Fruit fly (Drosophila melanogaster): ENCODE measurements around the gene CG4293.

The CG4293 gene

DNA sequence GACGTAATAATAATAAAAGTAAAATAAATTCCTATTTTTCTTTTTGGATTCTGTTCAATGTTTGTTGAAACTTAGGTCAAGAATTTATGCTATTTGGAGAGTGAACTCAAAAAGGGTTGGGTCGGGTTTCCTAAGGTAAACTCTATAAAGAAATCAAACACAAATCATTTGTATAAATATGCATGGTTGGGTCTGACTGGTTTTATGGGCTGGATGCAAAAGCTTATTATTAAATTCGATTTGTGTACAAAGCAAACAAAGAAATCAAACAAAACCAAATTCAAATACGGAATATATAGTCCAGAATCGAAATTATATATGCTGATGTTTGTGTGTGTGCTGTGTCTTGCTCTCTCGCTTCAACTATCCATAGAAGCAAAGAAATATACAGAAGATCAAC lies 14.4 kb downstream of the CG4293 start:
- TF ChIP-seq toe (GFP tag; optimal IDR thresholded peaks at IDR 0.05) (no peak), CG14711 (tag; optimal IDR thresholded peaks at IDR 0.05) (no peak), tj (GFP tag; optimal IDR thresholded peaks at IDR 0.05) (no peak), pad (GFP tag; optimal IDR thresholded peaks at IDR 0.05) (no peak), kay (GFP tag; ENCODE audit: borderline replicate concordance) (no peak), bab1 (GFP tag; optimal IDR thresholded peaks at IDR 0.05) (no peak), Mnt (GFP tag; optimal IDR thresholded peaks at IDR 0.05) (no peak), Hr96 (GFP tag; optimal IDR thresholded peaks at IDR 0.05) (no peak), CG12768 (GFP tag; optimal IDR thresholded peaks at IDR 0.05) (no peak), ovo (GFP tag; optimal IDR thresholded peaks at IDR 0.05) (no peak)

DNA sequence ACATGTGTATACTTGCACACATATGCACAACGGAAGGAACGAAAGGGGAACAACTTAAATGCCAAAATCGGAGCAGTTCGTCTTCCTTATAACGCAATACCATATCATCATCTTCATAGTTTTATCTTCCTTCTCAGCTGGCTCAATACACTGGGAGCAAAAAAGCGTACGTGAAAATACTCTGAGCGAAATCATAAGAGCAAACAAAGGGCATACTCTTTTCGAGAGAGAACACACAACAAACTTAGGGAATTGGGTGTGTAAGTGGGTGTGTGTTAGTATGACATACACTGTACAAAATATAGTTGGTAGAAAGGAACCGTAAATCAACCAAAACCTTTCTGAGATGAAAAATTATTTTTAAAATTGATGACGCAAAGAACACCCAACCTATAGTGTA lies 17.6 kb downstream of the CG4293 start:
- TF ChIP-seq CG7045 (GFP tag; optimal IDR thresholded peaks at IDR 0.05) (no peak), Hr96 (GFP tag; optimal IDR thresholded peaks at IDR 0.05) (no peak), CG7101 (tag; optimal IDR thresholded peaks at IDR 0.05) (no peak), cic (GFP tag; optimal IDR thresholded peaks at IDR 0.05) (no peak), tj (GFP tag; optimal IDR thresholded peaks at IDR 0.05) (no peak), Mnt (GFP tag; optimal IDR thresholded peaks at IDR 0.05) (no peak), CG5204 (GFP tag; optimal IDR thresholded peaks at IDR 0.05) (no peak), pad (GFP tag; optimal IDR thresholded peaks at IDR 0.05) (no peak), kay (GFP tag; ENCODE audit: borderline replicate concordance) (no peak), Crg-1 (GFP tag; optimal IDR thresholded peaks at IDR 0.05) (no peak)

DNA sequence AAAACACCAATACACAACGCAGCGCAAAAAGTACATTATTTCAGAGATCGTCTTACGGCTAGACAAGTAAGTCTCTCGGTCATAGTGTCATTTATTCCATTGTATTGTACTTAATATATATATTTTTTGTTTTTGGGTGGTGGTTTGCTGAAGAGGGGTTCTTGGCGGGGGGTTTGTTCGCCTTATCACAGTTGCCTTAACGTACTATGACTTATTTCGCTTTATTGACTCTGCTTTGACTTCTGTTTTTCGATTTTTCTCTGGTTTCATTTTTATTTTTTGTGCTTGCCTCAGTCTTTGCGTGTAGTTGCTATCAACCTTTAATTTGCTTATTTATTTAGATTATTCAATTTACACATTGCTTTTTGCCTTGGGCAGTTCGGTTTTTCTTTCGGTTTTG lies 19.6 kb downstream of the CG4293 start:
- TF ChIP-seq CG7101 (tag; optimal IDR thresholded peaks at IDR 0.05), result no peak
- TF ChIP-seq CG12768 (GFP tag; optimal IDR thresholded peaks at IDR 0.05), result no peak
- no peak for TF ChIP-seq cnc (optimal IDR thresholded peaks at IDR 0.05)
- no peak for TF ChIP-seq bab1 (GFP tag; optimal IDR thresholded peaks at IDR 0.05)
- no peak for TF ChIP-seq CG33017 (tag; optimal IDR thresholded peaks at IDR 0.05)
- TF ChIP-seq Crg-1 (GFP tag; optimal IDR thresholded peaks at IDR 0.05), result no peak
- TF ChIP-seq tj (GFP tag; optimal IDR thresholded peaks at IDR 0.05), result no peak
- TF ChIP-seq Clk (GFP tag; optimal IDR thresholded peaks at IDR 0.05), result no peak
- TF ChIP-seq CG5204 (GFP tag; optimal IDR thresholded peaks at IDR 0.05), result no peak
- TF ChIP-seq kay (GFP tag; ENCODE audit: borderline replicate concordance), result no peak
- no peak for TF ChIP-seq CG11617 (GFP tag; optimal IDR thresholded peaks at IDR 0.05)
- no peak for TF ChIP-seq CG1620 (GFP tag; optimal IDR thresholded peaks at IDR 0.05)
- TF ChIP-seq CG14711 (tag; optimal IDR thresholded peaks at IDR 0.05), result no peak
- TF ChIP-seq ovo (GFP tag; optimal IDR thresholded peaks at IDR 0.05), result no peak
- TF ChIP-seq Mnt (GFP tag; optimal IDR thresholded peaks at IDR 0.05), result no peak
- TF ChIP-seq CG7045 (GFP tag; optimal IDR thresholded peaks at IDR 0.05), result no peak
- no peak for TF ChIP-seq pad (GFP tag; optimal IDR thresholded peaks at IDR 0.05)
- no peak for TF ChIP-seq cic (GFP tag; optimal IDR thresholded peaks at IDR 0.05)
- no peak for TF ChIP-seq Hr96 (GFP tag; optimal IDR thresholded peaks at IDR 0.05)
- TF ChIP-seq toe (GFP tag; optimal IDR thresholded peaks at IDR 0.05), result no peak

DNA sequence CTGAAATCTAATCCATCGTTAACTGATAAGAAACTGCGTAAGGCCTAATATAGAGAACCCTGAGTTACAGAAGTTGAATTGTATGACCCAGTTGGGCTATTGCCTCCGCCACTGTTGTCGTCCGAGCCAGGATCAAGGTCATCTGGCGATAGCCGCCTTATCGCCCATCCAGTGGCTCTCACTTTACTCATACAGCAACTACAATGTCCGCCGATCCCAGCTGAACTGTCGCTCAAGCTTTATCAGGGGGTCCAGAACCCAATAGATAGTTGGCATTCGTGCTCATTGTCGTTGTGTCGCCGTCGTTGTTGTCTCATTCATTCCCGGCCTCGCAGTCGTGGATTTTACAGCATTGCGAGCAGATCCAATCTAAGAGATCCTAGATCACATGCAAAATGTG lies 21.0 kb downstream of the CG4293 start, which contains the start of gene arg:
Gene arg (plus strand): TSS at position 319 of the 400 bp plus-strand sequence.
- no peak for TF ChIP-seq Clk (GFP tag; optimal IDR thresholded peaks at IDR 0.05)
- peak; percentile 3 for TF ChIP-seq cic (GFP tag; optimal IDR thresholded peaks at IDR 0.05)

DNA sequence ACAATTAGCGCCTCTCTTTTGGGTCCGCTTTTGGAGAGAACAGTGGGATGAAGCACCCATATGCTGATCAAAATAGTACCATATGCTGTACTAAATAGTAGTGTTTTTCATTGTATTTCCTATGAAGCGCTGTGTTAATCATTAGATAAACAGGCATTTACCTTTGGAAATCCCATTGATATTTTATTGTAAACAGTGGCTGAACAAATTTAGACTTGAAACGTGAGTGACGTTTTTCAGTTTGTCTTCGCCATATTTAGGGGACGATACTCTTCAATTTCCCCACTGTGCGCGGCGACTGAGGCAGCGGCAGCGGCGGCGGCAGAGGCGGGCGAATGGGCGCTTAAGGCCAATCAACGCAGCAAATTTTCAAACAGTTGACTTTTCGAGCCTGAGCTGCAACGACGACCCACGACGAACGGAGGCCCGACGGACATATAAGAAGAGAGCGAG lies 30.5 kb downstream of the CG4293 start:
- TF ChIP-seq CG11617 (GFP tag; optimal IDR thresholded peaks at IDR 0.05) (peak; percentile 84), CG7101 (tag; optimal IDR thresholded peaks at IDR 0.05) (peak; percentile 90), pad (GFP tag; optimal IDR thresholded peaks at IDR 0.05) (peak; percentile 81), CG33017 (tag; optimal IDR thresholded peaks at IDR 0.05) (peak; percentile 79), cnc (optimal IDR thresholded peaks at IDR 0.05) (no peak), CG7045 (GFP tag; optimal IDR thresholded peaks at IDR 0.05) (peak; percentile 83), kay (GFP tag; ENCODE audit: borderline replicate concordance) (no peak), Hr96 (GFP tag; optimal IDR thresholded peaks at IDR 0.05) (no peak), CG5204 (GFP tag; optimal IDR thresholded peaks at IDR 0.05) (no peak), CG1620 (GFP tag; optimal IDR thresholded peaks at IDR 0.05) (peak; percentile 50), bab1 (GFP tag; optimal IDR thresholded peaks at IDR 0.05) (peak; percentile 82), Crg-1 (GFP tag; optimal IDR thresholded peaks at IDR 0.05) (peak; percentile 67), ovo (GFP tag; optimal IDR thresholded peaks at IDR 0.05) (peak; percentile 59), CG12768 (GFP tag; optimal IDR thresholded peaks at IDR 0.05) (peak; percentile 83), cic (GFP tag; optimal IDR thresholded peaks at IDR 0.05) (peak; percentile 73), Mnt (GFP tag; optimal IDR thresholded peaks at IDR 0.05) (peak; percentile 78), Clk (GFP tag; optimal IDR thresholded peaks at IDR 0.05) (peak; percentile 77), CG14711 (tag; optimal IDR thresholded peaks at IDR 0.05) (peak; percentile 75), tj (GFP tag; optimal IDR thresholded peaks at IDR 0.05) (peak; percentile 65), toe (GFP tag; optimal IDR thresholded peaks at IDR 0.05) (peak; percentile 70)

DNA sequence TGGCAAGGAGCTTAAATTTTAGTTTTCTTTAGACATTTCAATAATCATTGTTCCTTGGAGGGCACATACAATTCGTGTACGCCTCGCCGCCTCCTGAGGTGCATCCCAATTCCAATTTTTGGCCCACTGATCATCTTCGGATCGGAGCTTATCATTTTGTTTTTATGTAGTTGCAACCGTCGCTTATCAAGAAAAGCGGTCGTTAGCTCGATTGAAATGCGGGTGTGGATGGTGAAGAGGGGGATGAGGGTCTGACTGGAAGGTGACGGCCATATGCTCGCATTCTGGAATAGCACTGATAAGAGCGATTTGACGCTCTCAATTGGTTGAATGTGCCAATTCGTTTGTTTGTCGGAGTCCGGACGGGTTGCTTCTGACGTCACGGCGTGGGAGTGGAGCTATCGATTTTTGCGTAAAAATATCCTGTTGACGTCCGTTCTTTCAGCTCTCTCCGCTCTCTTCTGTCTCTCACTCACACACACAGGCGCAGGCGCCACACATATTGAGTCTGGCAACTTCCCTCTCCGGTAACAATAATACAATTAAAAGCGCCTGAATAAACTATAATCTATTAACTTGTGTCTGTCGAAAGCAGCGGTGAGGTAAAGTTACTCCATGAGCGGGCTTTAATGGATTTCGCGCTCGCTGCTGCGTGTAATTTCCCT lies 31.0 kb downstream of the CG4293 start:
- TF ChIP-seq CG1620 (GFP tag; optimal IDR thresholded peaks at IDR 0.05) (no peak), CG7101 (tag; optimal IDR thresholded peaks at IDR 0.05) (no peak), CG7045 (GFP tag; optimal IDR thresholded peaks at IDR 0.05) (no peak), cnc (optimal IDR thresholded peaks at IDR 0.05) (no peak), cic (GFP tag; optimal IDR thresholded peaks at IDR 0.05) (no peak)

DNA sequence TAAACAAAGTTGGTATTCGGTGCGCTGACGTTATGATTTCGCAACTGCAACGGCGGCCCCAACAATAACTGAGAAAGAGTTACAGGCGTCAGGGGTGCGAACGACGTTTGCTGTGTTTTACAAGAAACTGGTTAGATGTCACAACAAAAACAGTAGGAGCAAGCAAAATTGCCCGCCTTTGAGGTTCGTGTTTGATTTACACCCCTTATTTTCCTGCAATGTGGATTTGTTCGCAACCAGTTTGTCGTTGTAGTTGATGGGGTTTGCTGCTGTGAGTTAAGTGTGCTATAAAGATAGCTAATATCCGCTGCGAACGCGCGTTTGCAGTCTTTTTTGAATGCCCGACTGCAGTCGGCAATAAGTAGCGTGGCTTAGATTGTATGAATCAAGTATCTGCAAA lies 31.7 kb downstream of the CG4293 start:
- TF ChIP-seq CG33017 (tag; optimal IDR thresholded peaks at IDR 0.05) (no peak), cic (GFP tag; optimal IDR thresholded peaks at IDR 0.05) (no peak), CG5204 (GFP tag; optimal IDR thresholded peaks at IDR 0.05) (no peak), CG7101 (tag; optimal IDR thresholded peaks at IDR 0.05) (peak; percentile 43), pad (GFP tag; optimal IDR thresholded peaks at IDR 0.05) (peak; percentile 1), CG7045 (GFP tag; optimal IDR thresholded peaks at IDR 0.05) (no peak), Clk (GFP tag; optimal IDR thresholded peaks at IDR 0.05) (no peak), ovo (GFP tag; optimal IDR thresholded peaks at IDR 0.05) (no peak)
